Worm (Caenorhabditis elegans): ENCODE measurements around the gene kel-8.

kel-8 gene

ce11 chrV:2706379-2706778 is 35.1 kb downstream of the kel-8 start:
- TF ChIP-seq pes-1 (GFP tag; IDR thresholded peaks at IDR 0.05): no peak
- TF ChIP-seq ets-7 (tag; optimal IDR thresholded peaks at IDR 0.05): no peak
- TF ChIP-seq ceh-36 (tag; optimal IDR thresholded peaks at IDR 0.05): no peak
- TF ChIP-seq B0310.2 (tag; optimal IDR thresholded peaks at IDR 0.05): no peak
- TF ChIP-seq hmg-4 (GFP tag; optimal IDR thresholded peaks at IDR 0.05): no peak
- TF ChIP-seq hnd-1 (tag; optimal IDR thresholded peaks at IDR 0.05): no peak
- TF ChIP-seq tbx-11 (GFP tag; IDR thresholded peaks at IDR 0.05): no peak
- TF ChIP-seq sea-1 (GFP tag; conservative IDR thresholded peaks at IDR 0.05): no peak
- TF ChIP-seq tra-4 (tag; optimal IDR thresholded peaks at IDR 0.05): no peak
- no peak for TF ChIP-seq hmbx-1 (tag; optimal IDR thresholded peaks at IDR 0.05)
- TF ChIP-seq ama-1 (optimal IDR thresholded peaks at IDR 0.05): no peak
- no peak for TF ChIP-seq F13C5.2 (tag; optimal IDR thresholded peaks at IDR 0.05)

DNA sequence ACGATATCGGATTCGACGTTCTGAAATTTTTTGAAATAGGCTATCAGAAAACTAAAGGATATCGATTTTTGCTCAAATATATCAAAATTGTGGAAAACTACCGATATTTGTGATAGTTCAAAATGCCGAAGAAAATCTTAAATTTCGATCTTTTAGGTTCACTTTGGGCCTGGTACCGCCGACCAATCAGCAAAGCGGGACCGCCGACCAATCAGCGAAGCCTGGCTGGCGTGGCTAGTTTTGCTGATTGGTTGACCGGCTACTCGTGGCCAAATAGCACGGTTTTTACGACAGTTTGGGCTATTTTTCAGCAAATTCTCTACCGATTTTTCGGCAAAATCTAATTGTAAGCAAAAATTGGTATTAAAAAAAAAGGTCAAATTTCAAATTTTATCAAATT is 38.9 kb downstream of the kel-8 start:
- TF ChIP-seq B0310.2 (tag; optimal IDR thresholded peaks at IDR 0.05): no peak
- TF ChIP-seq scrt-1 (GFP tag; IDR thresholded peaks at IDR 0.05): no peak
- no peak for TF ChIP-seq sea-1 (GFP tag; conservative IDR thresholded peaks at IDR 0.05)

- TF ChIP-seq hnd-1 (tag; optimal IDR thresholded peaks at IDR 0.05) (no peak), aly-1 (tag; optimal IDR thresholded peaks at IDR 0.05) (no peak), scrt-1 (GFP tag; IDR thresholded peaks at IDR 0.05) (no peak)
Measured at ce11 chrV:2711429-2711828, 40.2 kb downstream of the kel-8 start, which contains the start of gene C24B9.3. TSS of gene C24B9.3 (minus strand) at chrV:2711599.

DNA sequence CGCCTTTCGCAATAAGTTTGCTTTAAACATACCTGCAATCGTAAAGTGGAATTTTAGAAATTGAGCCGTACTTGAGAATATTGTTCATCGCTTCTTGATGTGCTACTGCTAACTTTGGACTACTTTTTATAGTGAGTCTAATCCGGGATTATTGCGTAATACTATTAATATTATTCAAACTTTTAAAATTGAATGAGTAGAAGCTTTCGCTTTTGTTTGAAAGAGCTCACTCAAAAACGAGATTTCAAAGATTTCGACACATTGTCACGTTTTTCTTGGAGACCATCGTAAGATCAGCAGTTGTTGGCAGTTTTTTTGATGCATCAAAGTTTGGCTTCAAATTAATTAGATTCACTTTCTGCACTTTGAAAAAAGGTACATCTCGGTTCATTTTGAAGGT is 42.3 kb downstream of the kel-8 start, which contains the start of gene srt-28:
srt-28 (minus strand) TSS at position 101 of the 400 bp plus-strand sequence.
- TF ChIP-seq ama-1 (optimal IDR thresholded peaks at IDR 0.05): no peak
- TF ChIP-seq F13C5.2 (tag; optimal IDR thresholded peaks at IDR 0.05): no peak
- TF ChIP-seq ets-7 (tag; optimal IDR thresholded peaks at IDR 0.05): no peak

- TF ChIP-seq pes-1 (GFP tag; IDR thresholded peaks at IDR 0.05) (no peak), sea-1 (GFP tag; conservative IDR thresholded peaks at IDR 0.05) (0 out of 2 replicates have a peak, but pooled peaks have one; percentile 32)
Measured at ce11 chrV:2716933-2717332, 45.7 kb downstream of the kel-8 start.

ce11 chrV:2718688-2719185 is 47.5 kb downstream of the kel-8 start, which contains the start of gene srt-29:
TSS of gene srt-29 (minus strand) at chrV:2719135.
- no peak for TF ChIP-seq ama-1 (optimal IDR thresholded peaks at IDR 0.05)
- TF ChIP-seq ceh-13 (GFP tag; optimal IDR thresholded peaks at IDR 0.05): no peak
- no peak for TF ChIP-seq pes-1 (GFP tag; IDR thresholded peaks at IDR 0.05)
- no peak for TF ChIP-seq tbx-11 (GFP tag; IDR thresholded peaks at IDR 0.05)
- no peak for TF ChIP-seq hnd-1 (tag; optimal IDR thresholded peaks at IDR 0.05)
- no peak for TF ChIP-seq scrt-1 (GFP tag; IDR thresholded peaks at IDR 0.05)
- no peak for TF ChIP-seq aly-1 (tag; optimal IDR thresholded peaks at IDR 0.05)
- no peak for TF ChIP-seq ets-7 (tag; optimal IDR thresholded peaks at IDR 0.05)
- TF ChIP-seq B0310.2 (tag; optimal IDR thresholded peaks at IDR 0.05): no peak
- no peak for TF ChIP-seq tbx-37 (GFP tag; conservative IDR thresholded peaks at IDR 0.05)
- TF ChIP-seq ceh-36 (tag; optimal IDR thresholded peaks at IDR 0.05): no peak

ce11 chrV:2720763-2721162 is 49.5 kb downstream of the kel-8 start, which contains the start of gene srt-27:
TSS of gene srt-27 (minus strand) at chrV:2720863.
- no peak for TF ChIP-seq hmg-4 (GFP tag; optimal IDR thresholded peaks at IDR 0.05)

ce11 chrV:2722555-2722954 is 51.3 kb downstream of the kel-8 start, which contains the start of gene srg-60:
TSS of gene srg-60 (minus strand) at chrV:2722655.
- TF ChIP-seq hmbx-1 (tag; optimal IDR thresholded peaks at IDR 0.05) (no peak), scrt-1 (GFP tag; IDR thresholded peaks at IDR 0.05) (no peak), B0310.2 (tag; optimal IDR thresholded peaks at IDR 0.05) (no peak), tra-4 (tag; optimal IDR thresholded peaks at IDR 0.05) (no peak), ama-1 (optimal IDR thresholded peaks at IDR 0.05) (no peak), F13C5.2 (tag; optimal IDR thresholded peaks at IDR 0.05) (no peak), pes-1 (GFP tag; IDR thresholded peaks at IDR 0.05) (no peak), ceh-13 (GFP tag; optimal IDR thresholded peaks at IDR 0.05) (no peak), aly-1 (tag; optimal IDR thresholded peaks at IDR 0.05) (no peak), tbx-37 (GFP tag; conservative IDR thresholded peaks at IDR 0.05) (no peak), hnd-1 (tag; optimal IDR thresholded peaks at IDR 0.05) (no peak), tbx-11 (GFP tag; IDR thresholded peaks at IDR 0.05) (no peak), flt-1 (GFP tag; IDR thresholded peaks at IDR 0.05) (no peak), ceh-36 (tag; optimal IDR thresholded peaks at IDR 0.05) (no peak), hmg-4 (GFP tag; optimal IDR thresholded peaks at IDR 0.05) (no peak), ets-7 (tag; optimal IDR thresholded peaks at IDR 0.05) (no peak), sea-1 (GFP tag; conservative IDR thresholded peaks at IDR 0.05) (no peak)

DNA sequence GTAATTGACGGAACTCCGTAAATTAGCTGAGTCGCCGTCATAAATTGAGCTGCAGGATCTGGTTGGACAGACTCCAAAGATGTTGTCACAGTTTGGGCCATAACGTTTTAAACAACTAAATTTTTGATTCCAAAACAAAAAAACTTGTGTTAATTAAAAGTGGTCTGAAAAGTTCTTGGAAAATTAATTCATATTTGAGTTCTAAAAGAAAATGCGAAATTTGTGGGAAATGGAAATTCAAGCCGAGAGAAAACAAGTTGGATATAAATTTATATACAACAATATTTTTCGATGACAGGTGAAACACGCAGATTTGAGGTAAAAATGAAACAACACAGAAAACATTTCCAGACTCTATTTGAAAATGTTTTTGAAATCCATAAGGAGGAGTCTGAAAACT is 54.0 kb downstream of the kel-8 start, which contains the start of gene srg-59:
srg-59 (minus strand) TSS at position 101 of the 400 bp plus-strand sequence.
- TF ChIP-seq hmbx-1 (tag; optimal IDR thresholded peaks at IDR 0.05): no peak

DNA sequence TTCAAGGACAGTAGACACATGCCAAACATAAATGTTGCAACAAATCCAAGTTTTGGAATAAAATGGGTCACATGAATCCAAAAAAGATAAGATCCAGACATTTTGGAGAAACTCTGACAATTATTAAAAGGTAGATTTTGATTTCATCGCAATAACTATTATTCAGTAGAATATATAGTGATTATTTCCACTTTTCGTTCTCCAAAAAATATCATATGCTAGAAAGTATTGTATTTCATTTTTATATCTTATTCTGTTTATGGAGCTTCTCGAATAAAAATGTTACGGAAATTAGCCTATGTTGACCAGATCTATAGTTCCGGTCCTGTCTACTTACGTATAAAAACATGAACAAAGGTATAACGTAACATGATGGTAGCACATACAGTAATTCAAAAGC is 55.8 kb downstream of the kel-8 start, which contains the start of gene str-13:
str-13 (minus strand) TSS at position 101 of the 400 bp plus-strand sequence.
- TF ChIP-seq sea-1 (GFP tag; conservative IDR thresholded peaks at IDR 0.05) (no peak), tbx-37 (GFP tag; conservative IDR thresholded peaks at IDR 0.05) (no peak), ets-7 (tag; optimal IDR thresholded peaks at IDR 0.05) (no peak)
